Worm (Caenorhabditis elegans): ENCODE data around the gene R07C3.3.

The R07C3.3 gene

DNA sequence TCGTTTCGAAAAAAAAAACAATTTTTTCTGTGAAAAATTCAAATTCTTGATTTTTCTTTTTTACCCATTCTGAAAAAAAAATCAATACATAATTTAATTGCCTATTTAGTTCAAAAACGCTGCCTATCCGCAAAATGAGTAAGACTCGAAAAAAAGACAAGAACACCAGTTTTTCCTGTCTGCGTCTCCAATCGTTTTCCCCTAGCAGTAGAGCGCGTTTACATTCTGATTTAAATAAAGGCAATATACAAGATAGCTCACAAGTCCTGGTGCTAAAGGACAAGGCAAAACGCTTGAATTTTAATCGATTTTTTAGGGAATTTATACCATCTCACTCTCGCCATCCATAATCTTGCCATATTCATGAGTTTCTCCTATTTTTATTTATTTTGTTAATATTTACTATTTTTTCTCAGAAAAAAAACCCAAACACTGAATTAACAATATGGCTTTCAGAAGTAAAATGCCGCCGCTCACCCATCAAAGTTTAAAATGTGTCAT is 25.4 kb upstream of the R07C3.3 start, which contains the start of gene fbxc-33:
Gene fbxc-33 (plus strand): TSS at position 451 of the 501 bp plus-strand sequence.
- no peak for TF ChIP-seq ztf-22 (GFP tag; optimal IDR thresholded peaks at IDR 0.05)
- no peak for TF ChIP-seq attf-6 (GFP tag; IDR thresholded peaks at IDR 0.05)
- no peak for TF ChIP-seq mxl-1 (tag; optimal IDR thresholded peaks at IDR 0.05)
- peak; percentile 75 for TF ChIP-seq mcd-1 (GFP tag; IDR thresholded peaks at IDR 0.05)
- no peak; the same call in 1 of the 2 replicates for TF ChIP-seq hmg-1.2 (GFP tag; IDR thresholded peaks at IDR 0.05)

DNA sequence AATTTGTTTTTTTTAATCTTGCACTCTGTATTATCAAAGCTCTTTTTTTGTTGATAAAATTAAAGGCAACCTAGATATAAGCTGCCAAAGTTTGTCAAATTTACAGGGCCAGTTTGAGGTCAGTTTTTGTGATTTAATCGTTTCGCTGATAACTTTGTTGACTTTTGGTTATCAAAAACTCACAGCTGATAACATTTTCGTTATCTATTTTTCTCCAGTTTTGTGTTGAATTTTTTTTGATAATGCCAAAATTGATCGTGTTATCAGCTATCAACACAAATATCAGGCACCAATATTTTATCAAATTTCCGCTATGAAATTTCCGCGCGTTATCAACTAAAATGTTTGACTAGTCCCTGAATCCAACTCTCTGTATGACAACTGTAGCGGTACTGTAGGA is 23.4 kb upstream of the R07C3.3 start:
- TF ChIP-seq ztf-6 (GFP tag; IDR thresholded peaks at IDR 0.05) (no peak), bed-2 (GFP tag; IDR thresholded peaks at IDR 0.05) (no peak), nhr-120 (GFP tag; IDR thresholded peaks at IDR 0.05) (no peak), ets-4 (GFP tag; optimal IDR thresholded peaks at IDR 0.05) (peak; percentile 94), lin-35 (GFP tag; optimal IDR thresholded peaks at IDR 0.05) (no peak), B0035.1 (tag; optimal IDR thresholded peaks at IDR 0.05) (no peak), nhr-80 (tag; optimal IDR thresholded peaks at IDR 0.05) (peak; percentile 95), madf-6 (GFP tag; IDR thresholded peaks at IDR 0.05) (no peak), mes-4 (tag; optimal IDR thresholded peaks at IDR 0.05) (no peak), F57A8.1 (GFP tag; optimal IDR thresholded peaks at IDR 0.05) (no peak), cebp-2 (GFP tag; IDR thresholded peaks at IDR 0.05) (no peak), chd-7 (tag; optimal IDR thresholded peaks at IDR 0.05) (no peak), atf-7 (tag; optimal IDR thresholded peaks at IDR 0.05) (peak; percentile 48), aptf-3 (GFP tag; IDR thresholded peaks at IDR 0.05) (no peak), pha-4 (tag; optimal IDR thresholded peaks at IDR 0.05) (peak; percentile 89), sptf-2 (GFP tag; optimal IDR thresholded peaks at IDR 0.05) (no peak), F23B12.7 (tag; optimal IDR thresholded peaks at IDR 0.05; ENCODE audit: insufficient read depth) (no peak), F55B11.4 (tag; optimal IDR thresholded peaks at IDR 0.05; ENCODE audit: borderline replicate concordance, insufficient read depth) (no peak), egl-18 (GFP tag; IDR thresholded peaks at IDR 0.05) (no peak), Y95B8A.8 (GFP tag; IDR thresholded peaks at IDR 0.05) (no peak), ceh-100 (GFP tag; IDR thresholded peaks at IDR 0.05) (no peak), nfyb-1 (GFP tag; IDR thresholded peaks at IDR 0.05) (no peak), ztf-22 (GFP tag; optimal IDR thresholded peaks at IDR 0.05) (peak; percentile 67), dox-1 (GFP tag; IDR thresholded peaks at IDR 0.05) (peak; percentile 63), ztf-25 (GFP tag; IDR thresholded peaks at IDR 0.05) (no peak), mcd-1 (GFP tag; IDR thresholded peaks at IDR 0.05) (peak; percentile 35; the same call in 1 of the 2 replicates), ccch-3 (GFP tag; optimal IDR thresholded peaks at IDR 0.05) (no peak)

DNA sequence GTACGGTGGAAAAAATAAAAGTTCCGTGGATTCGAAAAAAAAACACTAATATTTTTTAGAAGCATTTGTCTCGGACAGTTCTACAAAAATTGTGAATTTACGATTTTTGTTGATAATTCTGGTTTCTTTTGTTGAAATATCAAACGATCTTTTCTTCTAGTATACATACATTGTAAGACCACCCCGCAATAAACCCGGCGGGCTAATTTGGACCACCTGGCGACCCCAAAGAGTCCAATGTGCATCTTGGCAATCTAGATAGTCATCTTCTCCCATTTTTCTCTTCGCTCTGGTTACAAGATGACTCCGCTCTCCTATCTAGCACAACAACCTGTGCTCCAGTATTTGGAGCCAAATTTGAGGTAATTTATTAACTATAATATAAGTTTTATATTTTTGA is 22.9 kb upstream of the R07C3.3 start, which contains the start of gene fbxc-29:
Gene fbxc-29 (plus strand): TSS at position 301 of the 400 bp plus-strand sequence.
- TF ChIP-seq let-607 (tag; optimal IDR thresholded peaks at IDR 0.05): no peak
- no peak for TF ChIP-seq pbrm-1 (GFP tag; IDR thresholded peaks at IDR 0.05)
- no peak for TF ChIP-seq ztf-6 (GFP tag; IDR thresholded peaks at IDR 0.05)

DNA sequence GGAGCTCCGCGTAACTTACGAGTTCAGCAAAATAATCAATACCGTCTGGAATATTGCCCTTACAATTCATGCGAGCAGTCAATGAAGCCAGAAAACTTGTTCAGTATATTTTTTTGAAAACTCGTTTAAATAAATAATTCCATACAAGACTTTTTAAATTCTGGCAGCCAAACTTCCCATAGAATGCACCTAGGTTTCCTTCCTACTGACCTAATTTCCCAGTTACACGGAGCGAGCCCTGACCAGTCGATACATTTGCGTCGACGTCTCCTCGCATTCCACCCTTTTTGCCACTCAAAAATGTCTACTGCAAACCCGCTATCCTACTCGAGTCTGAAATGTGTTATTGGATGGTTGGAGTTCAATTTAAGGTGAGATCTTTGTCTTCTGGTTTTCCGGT is 21.3 kb upstream of the R07C3.3 start, which contains the start of gene fbxc-30:
Gene fbxc-30 (plus strand): TSS at position 301 of the 400 bp plus-strand sequence.
- no peak for TF ChIP-seq hlh-26 (GFP tag; conservative IDR thresholded peaks at IDR 0.05)
- no peak for TF ChIP-seq tbp1 (GFP tag; optimal IDR thresholded peaks at IDR 0.05)
- no peak for TF ChIP-seq nhr-179 (tag; optimal IDR thresholded peaks at IDR 0.05)

Measured in whole organism, young adult.